Worm (Caenorhabditis elegans) whole organism, L3 larva: ENCODE results near the gene C16D9.6.

Experiments
- R02D3.7 ChIP-seq: fragments of 150-350 bp; optimal IDR thresholded peaks from 2 replicates; lab custom pipeline; 2014; ENCODE audit warnings: missing biosample characterization, missing genetic modification characterization
- ZK546.5 ChIP-seq: sonication (generic microtip); optimal IDR thresholded peaks from 2 replicates; lab custom pipeline; 2017; ENCODE audit warnings: missing biosample characterization, missing genetic modification characterization
- aly-2 ChIP-seq: fragments of 150-350 bp; optimal IDR thresholded peaks from 2 replicates; lab custom pipeline; 2014; ENCODE audit warnings: missing biosample characterization, missing genetic modification characterization
- ama-1 ChIP-seq: fragments of 150-350 bp; optimal IDR thresholded peaks from 2 replicates; lab custom pipeline; 2018
- ceh-16 ChIP-seq: sonication (generic microtip); optimal IDR thresholded peaks from 2 replicates; lab custom pipeline; 2017; ENCODE audit warnings: missing biosample characterization, missing genetic modification characterization
- ceh-28 ChIP-seq: fragments of 150-350 bp; optimal IDR thresholded peaks from 2 replicates; lab custom pipeline; 2014; ENCODE audit warnings: missing biosample characterization, missing genetic modification reagents, missing genetic modification characterization
- ceh-82 ChIP-seq: fragments of 150-350 bp; optimal IDR thresholded peaks from 2 replicates; lab custom pipeline; 2014; ENCODE audit warnings: missing biosample characterization, missing genetic modification characterization
- ceh-9 ChIP-seq: sonication (generic microtip); optimal IDR thresholded peaks from 2 replicates; lab custom pipeline; 2018; ENCODE audit warnings: missing biosample characterization, missing genetic modification characterization
- egl-27 ChIP-seq: sonication (generic microtip); optimal IDR thresholded peaks from 4 replicates; lab custom pipeline; 2017; ENCODE audit warnings: missing biosample characterization, missing genetic modification reagents, missing genetic modification characterization
- egl-5 ChIP-seq: fragments of 150-350 bp; optimal IDR thresholded peaks from 2 replicates; lab custom pipeline; 2017; ENCODE audit warnings: missing biosample characterization, missing genetic modification reagents, missing genetic modification characterization, inconsistent platforms
- elt-2 ChIP-seq: sonication (generic microtip); optimal IDR thresholded peaks from 2 replicates; lab custom pipeline; 2016; ENCODE audit warnings: missing genetic modification reagents, mild to moderate bottlenecking, missing genetic modification characterization, missing compliant biosample characterization
- elt-3 ChIP-seq, 3 experiments: fragments of 150-350 bp in 1 of 3; sonication (generic microtip) in 2 of 3; optimal IDR thresholded peaks; 2 replicates in 2 of 3; 4 replicates in 1 of 3; lab custom pipeline; 2014 to 2017; ENCODE audit warnings: missing biosample characterization in 3 of 3, missing genetic modification characterization in 3 of 3
- fkh-10 ChIP-seq: sonication (generic microtip); optimal IDR thresholded peaks from 2 replicates; lab custom pipeline; 2017; ENCODE audit warnings: missing biosample characterization, missing genetic modification reagents, missing genetic modification characterization
- fkh-2 ChIP-seq: fragments of 150-350 bp; optimal IDR thresholded peaks from 2 replicates; lab custom pipeline; 2014; ENCODE audit warnings: missing biosample characterization, missing genetic modification reagents, missing genetic modification characterization
- fos-1 ChIP-seq: fragments of 150-350 bp; optimal IDR thresholded peaks from 2 replicates; lab custom pipeline; 2014; ENCODE audit warnings: missing biosample characterization, missing genetic modification characterization
- hmg-11 ChIP-seq: sonication (generic microtip); optimal IDR thresholded peaks from 2 replicates; lab custom pipeline; 2016; ENCODE audit warnings: missing genetic modification characterization, missing compliant biosample characterization
- lin-15B ChIP-seq: fragments of 150-350 bp; optimal IDR thresholded peaks from 2 replicates; lab custom pipeline; 2014; ENCODE audit warnings: missing biosample characterization, missing genetic modification characterization
- lin-39 ChIP-seq: fragments of 150-350 bp; optimal IDR thresholded peaks from 2 replicates; lab custom pipeline; 2018; ENCODE audit warnings: missing biosample characterization, missing genetic modification reagents, missing genetic modification characterization
- lsy-12 ChIP-seq: sonication (generic microtip); optimal IDR thresholded peaks from 2 replicates; lab custom pipeline; 2016; ENCODE audit warnings: mild to moderate bottlenecking, missing genetic modification characterization, missing compliant biosample characterization
- mml-1 ChIP-seq: fragments of 150-350 bp; sonication (generic microtip); optimal IDR thresholded peaks from 3 replicates; lab custom pipeline; 2014; ENCODE audit warnings: missing biosample characterization, missing genetic modification characterization
- nfya-1 ChIP-seq: sonication (generic microtip); optimal IDR thresholded peaks from 2 replicates; lab custom pipeline; 2017; ENCODE audit warnings: missing genetic modification characterization, mild to moderate bottlenecking, missing compliant biosample characterization, antibody characterized with exemption, moderate library complexity; ENCODE audit not compliant: insufficient read depth
- nhr-23 ChIP-seq: fragments of 150-350 bp; optimal IDR thresholded peaks from 2 replicates; lab custom pipeline; 2014; ENCODE audit warnings: missing biosample characterization, missing genetic modification reagents, missing genetic modification characterization
- nhr-237 ChIP-seq: fragments of 150-350 bp; optimal IDR thresholded peaks from 2 replicates; lab custom pipeline; 2014; ENCODE audit warnings: missing biosample characterization, missing genetic modification characterization
- nhr-25 ChIP-seq: sonication (generic microtip); optimal IDR thresholded peaks from 2 replicates; lab custom pipeline; 2017; ENCODE audit warnings: missing biosample characterization, missing genetic modification characterization
- nhr-28 ChIP-seq: fragments of 150-350 bp; optimal IDR thresholded peaks from 2 replicates; lab custom pipeline; 2014; ENCODE audit warnings: missing biosample characterization, missing genetic modification characterization
- nhr-43 ChIP-seq: sonication (generic microtip); optimal IDR thresholded peaks from 2 replicates; lab custom pipeline; 2016; ENCODE audit warnings: mild to moderate bottlenecking, missing genetic modification characterization, missing compliant biosample characterization; ENCODE audit not compliant: poor library complexity, severe bottlenecking
- nhr-67 ChIP-seq: fragments of 150-350 bp; optimal IDR thresholded peaks from 2 replicates; lab custom pipeline; 2014; ENCODE audit warnings: missing biosample characterization, missing genetic modification characterization
- nhr-76 ChIP-seq: fragments of 150-350 bp; sonication (generic microtip); optimal IDR thresholded peaks from 5 replicates; lab custom pipeline; 2014; ENCODE audit warnings: missing biosample characterization, missing genetic modification characterization
- nhr-77 ChIP-seq: fragments of 150-350 bp; optimal IDR thresholded peaks from 2 replicates; lab custom pipeline; 2014; ENCODE audit warnings: missing biosample characterization, missing genetic modification characterization
- pha-4 ChIP-seq: fragments of 150-350 bp; optimal IDR thresholded peaks from 2 replicates; lab custom pipeline; 2014; ENCODE audit warnings: missing biosample characterization, missing genetic modification reagents, missing genetic modification characterization
- pqm-1 ChIP-seq: fragments of 150-350 bp; optimal IDR thresholded peaks from 2 replicates; lab custom pipeline; 2017; ENCODE audit warnings: missing biosample characterization, missing genetic modification characterization, inconsistent platforms
- sea-2 ChIP-seq: fragments of 150-350 bp; sonication (generic microtip); optimal IDR thresholded peaks from 4 replicates; lab custom pipeline; 2014; ENCODE audit warnings: missing biosample characterization, missing genetic modification reagents, missing genetic modification characterization
- skn-1 ChIP-seq: fragments of 150-350 bp; optimal IDR thresholded peaks from 2 replicates; lab custom pipeline; 2014; ENCODE audit warnings: missing biosample characterization, missing genetic modification characterization
- snpc-4 ChIP-seq: fragments of 150-350 bp; optimal IDR thresholded peaks from 2 replicates; lab custom pipeline; 2014; ENCODE audit warnings: missing biosample characterization, missing genetic modification characterization
- tbx-2 ChIP-seq: sonication (generic microtip); optimal IDR thresholded peaks from 2 replicates; lab custom pipeline; 2016; ENCODE audit warnings: mild to moderate bottlenecking, missing genetic modification characterization, missing compliant biosample characterization
- unc-39 ChIP-seq: sonication (generic microtip); optimal IDR thresholded peaks from 4 replicates; lab custom pipeline; 2017; ENCODE audit warnings: missing biosample characterization, missing genetic modification characterization
- zag-1 ChIP-seq: fragments of 150-350 bp; optimal IDR thresholded peaks from 2 replicates; lab custom pipeline; 2014; ENCODE audit warnings: missing biosample characterization, missing genetic modification characterization
- ztf-11 ChIP-seq: fragments of 150-350 bp; optimal IDR thresholded peaks from 2 replicates; lab custom pipeline; 2014; ENCODE audit warnings: missing biosample characterization, missing genetic modification characterization
- ztf-4 ChIP-seq: fragments of 150-350 bp; optimal IDR thresholded peaks from 2 replicates; lab custom pipeline; 2014; ENCODE audit warnings: missing biosample characterization, missing genetic modification characterization

Gene C16D9.6

ce11 chrV:8238290-8238689, 11.8 kb downstream of the C16D9.6 start, which contains the start of gene rol-3:
Gene rol-3, minus strand, starts transcription at chrV:8238409.
- peak; percentile 73 for TF ChIP-seq ceh-28
- TF ChIP-seq nhr-23 (tag; lab: Kevin White, UChicago): peak; percentile 62
- no peak for TF ChIP-seq egl-27 (tag; lab: Kevin White, UChicago)
- TF ChIP-seq, all 47 proteins: peak for 2

- TF ChIP-seq nfya-1 (tag; lab: Kevin White, UChicago) (peak; percentile 36), lsy-12 (tag; lab: Kevin White, UChicago) (peak; percentile 41), elt-2 (peak; percentile 20), ama-1 (lab: Kevin White, UChicago) (no peak), lin-39 (tag; lab: Kevin White, UChicago) (peak; percentile 2), snpc-4 (peak; percentile 29), pqm-1 (tag; lab: Kevin White, UChicago) (peak; percentile 40), nhr-43 (tag; lab: Kevin White, UChicago) (no peak), nhr-25 (tag; lab: Kevin White, UChicago) (peak; percentile 53), nhr-23 (tag; lab: Kevin White, UChicago) (peak; percentile 39), ceh-9 (tag; lab: Kevin White, UChicago) (no peak)
Observed at ce11 chrV:8235331-8235730, 14.8 kb downstream of the C16D9.6 start.

- peak; percentile 25 for TF ChIP-seq nfya-1 (tag; lab: Kevin White, UChicago)
- TF ChIP-seq elt-2: peak; percentile 1
- TF ChIP-seq snpc-4: peak; percentile 62
- no peak for TF ChIP-seq lsy-12 (tag; lab: Kevin White, UChicago)
- no peak for TF ChIP-seq aly-2 (tag; lab: Kevin White, UChicago)
- TF ChIP-seq ceh-16 (tag; lab: Kevin White, UChicago): no peak
Observed at ce11 chrV:8230056-8230455, 20.1 kb downstream of the C16D9.6 start.

ce11 chrV:8228712-8229119, 21.4 kb downstream of the C16D9.6 start:
- peak; percentile 45 for TF ChIP-seq nhr-77 (tag; lab: Kevin White, UChicago)
- TF ChIP-seq hmg-11 (tag; lab: Kevin White, UChicago): peak; percentile 80
- no peak for TF ChIP-seq fkh-2 (tag; lab: Kevin White, UChicago)
- no peak for TF ChIP-seq egl-5
- peak; percentile 91 for TF ChIP-seq aly-2 (tag; lab: Kevin White, UChicago)
- TF ChIP-seq elt-3 (tag; optimal IDR thresholded peaks at IDR 0.05; lab: Kevin White, UChicago): peak in 1 of 3 experiments; percentile 40
- no peak for TF ChIP-seq fkh-10 (GFP tag; lab: Kevin White, UChicago)
- peak; percentile 81 for TF ChIP-seq nhr-43 (tag; lab: Kevin White, UChicago)
- peak; percentile 73 for TF ChIP-seq R02D3.7 (tag; lab: Kevin White, UChicago)
- TF ChIP-seq nhr-25 (tag; lab: Kevin White, UChicago): peak; percentile 84
- TF ChIP-seq zag-1 (tag; lab: Kevin White, UChicago): peak; percentile 3
- peak; percentile 86 for TF ChIP-seq pha-4 (tag; lab: Kevin White, UChicago)
- no peak for TF ChIP-seq ztf-4 (tag; lab: Kevin White, UChicago)
- peak; percentile 91 for TF ChIP-seq nhr-23 (tag; lab: Kevin White, UChicago)
- peak; percentile 58 for TF ChIP-seq lsy-12 (tag; lab: Kevin White, UChicago)
- TF ChIP-seq ceh-28: peak; percentile 59
- peak; percentile 69 for TF ChIP-seq tbx-2 (tag; lab: Kevin White, UChicago)
- TF ChIP-seq nfya-1 (tag; lab: Kevin White, UChicago): peak; percentile 82
- no peak for TF ChIP-seq skn-1 (tag; lab: Kevin White, UChicago)
- peak; percentile 94 for TF ChIP-seq ama-1 (lab: Kevin White, UChicago)
- no peak for TF ChIP-seq ceh-9 (tag; lab: Kevin White, UChicago)
- no peak for TF ChIP-seq ztf-11 (tag; lab: Kevin White, UChicago)
- peak; percentile 69 for TF ChIP-seq lin-39 (tag; lab: Kevin White, UChicago)
- TF ChIP-seq unc-39 (tag; lab: Kevin White, UChicago): no peak
- TF ChIP-seq snpc-4: peak; percentile 99
- peak; percentile 77 for TF ChIP-seq pqm-1 (tag; lab: Kevin White, UChicago)
- no peak for TF ChIP-seq mml-1 (tag; lab: Kevin White, UChicago)
- no peak for TF ChIP-seq nhr-237
- no peak for TF ChIP-seq ZK546.5 (tag; lab: Kevin White, UChicago)
- peak; percentile 49 for TF ChIP-seq lin-15B (tag; lab: Kevin White, UChicago)
- TF ChIP-seq nhr-28 (tag; lab: Kevin White, UChicago): no peak
- no peak for TF ChIP-seq nhr-76
- TF ChIP-seq nhr-67: no peak
- TF ChIP-seq fos-1: no peak
- TF ChIP-seq sea-2: no peak
- peak; percentile 66 for TF ChIP-seq egl-27 (tag; lab: Kevin White, UChicago)
- peak; percentile 70 for TF ChIP-seq elt-2
- peak; percentile 41 for TF ChIP-seq ceh-82 (tag; lab: Kevin White, UChicago)
- TF ChIP-seq, all 47 proteins: peak for 22
